Worm (Caenorhabditis elegans) whole organism, midembryonic: ENCODE results near the gene cap-2.

Experiments used
- T22C8.4 ChIP-seq: fragments of 200-800 bp; sonication (Bioruptor generic); IDR thresholded peaks from 2 replicates; pipeline ENCODE4 v1.3.6; 2022; ENCODE audit warnings: missing genetic modification characterization, missing compliant biosample characterization
- cog-1 ChIP-seq: sonication (generic microtip); optimal IDR thresholded peaks from 2 replicates; lab custom pipeline; 2016; ENCODE audit warnings: missing genetic modification characterization, missing compliant biosample characterization
- flt-1 ChIP-seq: fragments of 200-800 bp; sonication (Bioruptor generic); IDR thresholded peaks from 2 replicates; pipeline ENCODE4 v1.3.6; 2022; ENCODE audit warnings: missing genetic modification characterization, missing compliant biosample characterization
- klf-2 ChIP-seq: fragments of 200-800 bp; sonication (Bioruptor generic); conservative IDR thresholded peaks from 2 replicates; pipeline ENCODE4 v1.3.6; 2022; ENCODE audit warnings: missing genetic modification reagents, missing genetic modification characterization, missing compliant biosample characterization
- med-1 ChIP-seq: sonication (generic microtip); optimal IDR thresholded peaks from 2 replicates; lab custom pipeline; 2017; ENCODE audit warnings: missing genetic modification characterization, mild to moderate bottlenecking, missing compliant biosample characterization, antibody characterized with exemption, missing genetic modification reagents; ENCODE audit not compliant: insufficient read depth
- ref-1 ChIP-seq: fragments of 200-800 bp; sonication (Bioruptor generic); conservative IDR thresholded peaks from 2 replicates; pipeline ENCODE4 v1.3.6; 2022; ENCODE audit warnings: missing genetic modification reagents, missing genetic modification characterization, missing compliant biosample characterization
- tab-1 ChIP-seq: fragments of 200-800 bp; sonication (Bioruptor generic); IDR thresholded peaks from 2 replicates; pipeline ENCODE4 v1.3.6; 2022; ENCODE audit warnings: missing genetic modification characterization, missing compliant biosample characterization
- ztf-23 ChIP-seq: fragments of 200-800 bp; sonication (Bioruptor generic); IDR thresholded peaks from 2 replicates; pipeline ENCODE4 v1.3.6; 2022; ENCODE audit warnings: missing genetic modification reagents, missing genetic modification characterization, missing compliant biosample characterization
- ztf-29 ChIP-seq: fragments of 200-800 bp; sonication (Bioruptor generic); IDR thresholded peaks from 2 replicates; pipeline ENCODE4 v1.3.6; 2022; ENCODE audit warnings: missing genetic modification reagents, missing genetic modification characterization, missing compliant biosample characterization

Gene cap-2

DNA sequence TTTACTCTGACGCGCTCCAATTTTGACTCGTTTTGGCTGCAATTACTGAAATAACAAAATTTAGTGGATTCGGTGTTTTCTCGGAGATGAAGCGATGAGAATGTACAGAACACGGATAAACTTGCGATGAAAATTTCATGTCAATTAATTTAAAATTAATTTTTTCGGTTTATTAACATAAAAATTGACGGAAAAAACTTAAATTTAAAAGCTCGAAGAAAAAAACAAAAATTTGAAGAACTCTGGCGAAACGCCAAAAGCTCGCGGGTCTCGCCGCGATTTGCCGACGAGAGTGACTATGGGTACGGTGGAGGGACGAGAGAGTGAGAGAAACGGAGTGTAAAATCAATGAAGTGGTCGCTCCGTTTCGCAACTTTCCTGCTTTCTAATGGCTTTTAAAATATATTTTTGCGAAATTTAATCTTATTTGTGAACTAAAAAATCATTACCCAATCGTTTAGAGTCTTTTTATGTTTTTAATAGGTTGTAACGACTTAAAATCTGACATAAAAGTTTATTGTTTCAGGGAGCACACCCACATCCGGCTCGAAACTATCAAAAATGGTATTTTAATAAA lies at the start of gene cap-2, which contains the start of gene gmps-1:
TSS of gene cap-2 (plus strand) at position 527 of the 577 bp plus-strand sequence.
TSS of gene gmps-1 (minus strand) at position 51 of the 577 bp plus-strand sequence.
- TF ChIP-seq tab-1 (GFP tag; lab: Robert Waterston, UW) (no peak), ref-1 (no peak), flt-1 (GFP tag; lab: Robert Waterston, UW) (peak; percentile 76), T22C8.4 (peak; percentile 86), cog-1 (tag; lab: Kevin White, UChicago) (peak; percentile 64), ztf-23 (GFP tag; lab: Robert Waterston, UW) (peak; percentile 59; the same call in 1 of the 2 replicates)

- TF ChIP-seq klf-2 (GFP tag; lab: Robert Waterston, UW) = no peak
- no peak for TF ChIP-seq ztf-23 (GFP tag; lab: Robert Waterston, UW)
- no peak for TF ChIP-seq tab-1 (GFP tag; lab: Robert Waterston, UW)
- no peak for TF ChIP-seq med-1 (GFP tag; lab: Kevin White, UChicago)
- no peak for TF ChIP-seq ref-1
- no peak for TF ChIP-seq T22C8.4
- TF ChIP-seq ztf-29 (GFP tag; lab: Robert Waterston, UW) = no peak
- TF ChIP-seq flt-1 (GFP tag; lab: Robert Waterston, UW) = no peak
- no peak for TF ChIP-seq cog-1 (tag; lab: Kevin White, UChicago)
Observed at ce11 chrII:10819928-10820423, 49.0 kb upstream of the cap-2 start, which contains the start of gene R06F6.8. Gene R06F6.8 (minus strand): TSS chrII:10819978.

ce11 chrII:10820679-10821078 lies 48.3 kb upstream of the cap-2 start, which contains the start of gene ech-4:
Gene ech-4 (plus strand): TSS chrII:10821031.
- TF ChIP-seq ref-1 (no peak), ztf-29 (GFP tag; lab: Robert Waterston, UW) (no peak), T22C8.4 (no peak), tab-1 (GFP tag; lab: Robert Waterston, UW) (no peak), klf-2 (GFP tag; lab: Robert Waterston, UW) (no peak), cog-1 (tag; lab: Kevin White, UChicago) (no peak), flt-1 (GFP tag; lab: Robert Waterston, UW) (no peak), med-1 (GFP tag; lab: Kevin White, UChicago) (no peak), ztf-23 (GFP tag; lab: Robert Waterston, UW) (no peak)

DNA sequence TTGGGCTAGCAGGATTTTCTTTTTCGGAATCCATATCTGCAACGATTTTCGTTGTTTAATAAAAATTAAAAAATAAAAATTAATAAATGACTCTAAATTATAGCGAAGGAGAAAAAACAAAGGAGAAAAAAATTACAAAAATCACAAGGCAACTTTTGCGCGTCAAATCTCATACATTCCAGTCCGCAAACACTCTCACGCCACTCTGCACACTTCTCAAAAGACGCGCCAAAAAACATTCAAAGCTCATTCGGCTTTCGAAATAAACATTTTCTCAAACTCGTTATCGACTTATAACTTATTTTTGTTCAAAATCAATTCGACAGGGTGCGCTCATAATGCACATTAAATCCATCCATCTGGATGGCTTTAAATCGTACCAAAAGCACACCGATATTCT lies 45.0 kb upstream of the cap-2 start, which contains the start of the genes R06F6.12 and mix-1:
TSS of gene R06F6.12 (minus strand) at position 36 of the 400 bp plus-strand sequence.
TSS of gene mix-1 (plus strand) at position 201 of the 400 bp plus-strand sequence.
- no peak for TF ChIP-seq klf-2 (GFP tag; lab: Robert Waterston, UW)
- peak; percentile 44; the same call in 1 of the 2 replicates for TF ChIP-seq tab-1 (GFP tag; lab: Robert Waterston, UW)
- no peak for TF ChIP-seq T22C8.4
- TF ChIP-seq med-1 (GFP tag; lab: Kevin White, UChicago) = no peak
- TF ChIP-seq ref-1 = no peak
- no peak for TF ChIP-seq ztf-23 (GFP tag; lab: Robert Waterston, UW)
- no peak for TF ChIP-seq ztf-29 (GFP tag; lab: Robert Waterston, UW)
- no peak for TF ChIP-seq flt-1 (GFP tag; lab: Robert Waterston, UW)

- TF ChIP-seq T22C8.4 (no peak), cog-1 (tag; lab: Kevin White, UChicago) (no peak), ztf-29 (GFP tag; lab: Robert Waterston, UW) (no peak), klf-2 (GFP tag; lab: Robert Waterston, UW) (no peak), med-1 (GFP tag; lab: Kevin White, UChicago) (no peak), ref-1 (no peak), tab-1 (GFP tag; lab: Robert Waterston, UW) (no peak)
Observed at ce11 chrII:10829081-10829480, 39.9 kb upstream of the cap-2 start, which contains the start of gene VM106R.1. Gene VM106R.1 (minus strand): TSS chrII:10829181.

ce11 chrII:10829572-10829971 lies 39.4 kb upstream of the cap-2 start:
- TF ChIP-seq T22C8.4 = no peak
- no peak for TF ChIP-seq klf-2 (GFP tag; lab: Robert Waterston, UW)
- no peak for TF ChIP-seq flt-1 (GFP tag; lab: Robert Waterston, UW)

- no peak for TF ChIP-seq ztf-29 (GFP tag; lab: Robert Waterston, UW)
- 0 out of 2 replicates have a peak, but pooled peaks have one; percentile 29 for TF ChIP-seq flt-1 (GFP tag; lab: Robert Waterston, UW)
Observed at ce11 chrII:10834717-10835116, 34.3 kb upstream of the cap-2 start.

ce11 chrII:10838550-10838949 lies 30.4 kb upstream of the cap-2 start:
- no peak for TF ChIP-seq flt-1 (GFP tag; lab: Robert Waterston, UW)
- TF ChIP-seq tab-1 (GFP tag; lab: Robert Waterston, UW) = no peak

ce11 chrII:10840067-10840466 lies 28.9 kb upstream of the cap-2 start:
- TF ChIP-seq ref-1 (peak; percentile 98), ztf-23 (GFP tag; lab: Robert Waterston, UW) (peak; percentile 92), T22C8.4 (peak; percentile 93), klf-2 (GFP tag; lab: Robert Waterston, UW) (peak; percentile 89), cog-1 (tag; lab: Kevin White, UChicago) (peak; percentile 92), tab-1 (GFP tag; lab: Robert Waterston, UW) (peak; percentile 95), ztf-29 (GFP tag; lab: Robert Waterston, UW) (peak; percentile 87), med-1 (GFP tag; lab: Kevin White, UChicago) (peak; percentile 69), flt-1 (GFP tag; lab: Robert Waterston, UW) (peak; percentile 97)

- TF ChIP-seq ref-1 = no peak
- no peak for TF ChIP-seq klf-2 (GFP tag; lab: Robert Waterston, UW)
- no peak for TF ChIP-seq ztf-29 (GFP tag; lab: Robert Waterston, UW)
- TF ChIP-seq med-1 (GFP tag; lab: Kevin White, UChicago) = no peak
- TF ChIP-seq T22C8.4 = no peak
- no peak for TF ChIP-seq flt-1 (GFP tag; lab: Robert Waterston, UW)
- TF ChIP-seq ztf-23 (GFP tag; lab: Robert Waterston, UW) = no peak
- no peak for TF ChIP-seq cog-1 (tag; lab: Kevin White, UChicago)
- TF ChIP-seq tab-1 (GFP tag; lab: Robert Waterston, UW) = no peak
Observed at ce11 chrII:10843527-10843926, 25.5 kb upstream of the cap-2 start, which contains the start of gene M106.8. Gene M106.8 (minus strand): TSS chrII:10843627.
